Worm (Caenorhabditis elegans): ENCODE results near the gene Y67D8B.3.

Y67D8B.3 gene

DNA sequence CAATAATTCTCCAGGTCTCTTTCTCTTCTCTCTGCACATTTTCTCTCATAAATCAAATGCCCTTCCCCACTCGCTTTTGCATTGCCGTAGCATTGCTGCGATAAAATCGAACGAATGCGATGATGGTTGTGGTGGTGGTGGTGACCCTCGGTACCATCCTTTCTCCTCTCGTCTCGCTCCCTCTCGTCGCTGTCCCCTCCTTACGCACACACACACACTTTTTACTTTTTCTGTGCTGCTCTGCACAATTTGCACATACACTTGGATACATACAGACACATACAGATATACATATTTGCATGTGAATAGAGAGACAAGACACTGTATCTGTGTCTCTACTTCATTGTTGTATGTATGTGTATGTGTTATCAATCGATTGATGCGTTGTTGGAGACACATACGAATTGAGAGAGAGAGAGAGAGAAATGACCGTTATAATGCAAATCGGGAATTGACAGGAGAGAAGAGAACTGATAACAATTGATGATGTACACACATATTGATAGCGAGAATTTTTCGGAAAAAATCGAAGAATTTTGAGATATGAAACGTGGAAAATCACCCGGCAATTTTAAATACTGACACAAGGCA lies 25.6 kb upstream of the Y67D8B.3 start (continued):
- TF ChIP-seq skn-1 (tag; optimal IDR thresholded peaks at IDR 0.05): no peak
- TF ChIP-seq snpc-1.2 (GFP tag; IDR thresholded peaks at IDR 0.05): no peak
- no peak for TF ChIP-seq egl-27 (tag; optimal IDR thresholded peaks at IDR 0.05)
- no peak for TF ChIP-seq ztf-11 (tag; optimal IDR thresholded peaks at IDR 0.05)
- TF ChIP-seq nhr-102 (tag; optimal IDR thresholded peaks at IDR 0.05): peak; percentile 67
- no peak for TF ChIP-seq duxl-1 (tag; optimal IDR thresholded peaks at IDR 0.05; ENCODE audit: poor library complexity)
- peak; percentile 40 for TF ChIP-seq lin-38 (GFP tag; IDR thresholded peaks at IDR 0.05)
- TF ChIP-seq daf-16 (GFP tag; optimal IDR thresholded peaks at IDR 0.05): peak in 1 of 2 experiments; percentile 62
- TF ChIP-seq daf-16 (tag; optimal IDR thresholded peaks at IDR 0.05): peak; percentile 92
- TF ChIP-seq sdz-12 (GFP tag; optimal IDR thresholded peaks at IDR 0.05): no peak
- TF ChIP-seq set-16 (GFP tag; IDR thresholded peaks at IDR 0.05): 0 out of 2 replicates have a peak, but pooled peaks have one; percentile 5
- TF ChIP-seq vab-7 (GFP tag; IDR thresholded peaks at IDR 0.05): no peak
- no peak for TF ChIP-seq D1046.2 (GFP tag; IDR thresholded peaks at IDR 0.05)
- TF ChIP-seq ztf-7 (tag; optimal IDR thresholded peaks at IDR 0.05): no peak
- no peak for TF ChIP-seq F10B5.3 (tag; optimal IDR thresholded peaks at IDR 0.05)
- no peak for TF ChIP-seq ceh-82 (tag; optimal IDR thresholded peaks at IDR 0.05)
- no peak for TF ChIP-seq snpc-4 (tag; optimal IDR thresholded peaks at IDR 0.05)
- TF ChIP-seq dpl-1 (GFP tag; optimal IDR thresholded peaks at IDR 0.05): peak; percentile 39
- no peak for TF ChIP-seq F44E2.7 (GFP tag; IDR thresholded peaks at IDR 0.05)
- no peak for TF ChIP-seq R02D3.7 (tag; optimal IDR thresholded peaks at IDR 0.05)
- TF ChIP-seq jun-1 (tag; optimal IDR thresholded peaks at IDR 0.05): peak; percentile 57
- no peak for TF ChIP-seq F26F4.8 (GFP tag; conservative IDR thresholded peaks at IDR 0.05)
- no peak for TF ChIP-seq zfp-3 (GFP tag; conservative IDR thresholded peaks at IDR 0.05)
- peak in 1 of 2 experiments; percentile 76 for TF ChIP-seq lsy-2 (tag; optimal IDR thresholded peaks at IDR 0.05)
- TF ChIP-seq madf-9 (GFP tag; conservative IDR thresholded peaks at IDR 0.05): no peak
- TF ChIP-seq nhr-10 (tag; optimal IDR thresholded peaks at IDR 0.05): peak; percentile 5
- TF ChIP-seq spr-3 (GFP tag; optimal IDR thresholded peaks at IDR 0.05): no peak
- TF ChIP-seq nhr-6 (tag; optimal IDR thresholded peaks at IDR 0.05): peak; percentile 94
- TF ChIP-seq Y5F2A.4 (GFP tag; optimal IDR thresholded peaks at IDR 0.05): no peak
- peak; percentile 75 for TF ChIP-seq hlh-30 (tag; optimal IDR thresholded peaks at IDR 0.05; ENCODE audit: insufficient read depth)
- TF ChIP-seq fkh-10 (GFP tag; optimal IDR thresholded peaks at IDR 0.05): no peak
- TF ChIP-seq tra-1 (GFP tag; IDR thresholded peaks at IDR 0.05): 0 out of 2 replicates have a peak, but pooled peaks have one; percentile 28
- TF ChIP-seq F37D6.2 (tag; optimal IDR thresholded peaks at IDR 0.05): no peak
- no peak for TF ChIP-seq ceh-44 (GFP tag; IDR thresholded peaks at IDR 0.05)
- TF ChIP-seq ceh-28 (tag; optimal IDR thresholded peaks at IDR 0.05): peak; percentile 55
- peak; percentile 69 for TF ChIP-seq mxl-3 (GFP tag; optimal IDR thresholded peaks at IDR 0.05)
- TF ChIP-seq mdt-29 (GFP tag; IDR thresholded peaks at IDR 0.05): no peak
- peak; percentile 37 for TF ChIP-seq spr-1 (tag; optimal IDR thresholded peaks at IDR 0.05)
- peak; percentile 97 for TF ChIP-seq pqm-1 (tag; optimal IDR thresholded peaks at IDR 0.05)
- TF ChIP-seq lin-39 (tag; optimal IDR thresholded peaks at IDR 0.05): no peak
- no peak for TF ChIP-seq fos-1 (tag; optimal IDR thresholded peaks at IDR 0.05)
- peak; percentile 77 for TF ChIP-seq nhr-77 (tag; optimal IDR thresholded peaks at IDR 0.05)
- TF ChIP-seq lin-13 (GFP tag; optimal IDR thresholded peaks at IDR 0.05): peak; percentile 40
- TF ChIP-seq gei-8 (GFP tag; optimal IDR thresholded peaks at IDR 0.05): peak; percentile 55
- no peak for TF ChIP-seq ceh-20 (GFP tag; IDR thresholded peaks at IDR 0.05)
- TF ChIP-seq lin-1 (GFP tag; IDR thresholded peaks at IDR 0.05): peak; percentile 38; the same call in 1 of the 2 replicates
- TF ChIP-seq tag-97 (GFP tag; IDR thresholded peaks at IDR 0.05): no peak
- no peak for TF ChIP-seq ZK337.2 (GFP tag; IDR thresholded peaks at IDR 0.05)
- no peak; the same call in 1 of the 2 replicates for TF ChIP-seq pha-4 (GFP tag; IDR thresholded peaks at IDR 0.05)
- peak; percentile 84 for TF ChIP-seq pha-4 (tag; optimal IDR thresholded peaks at IDR 0.05)
